Worm (Caenorhabditis elegans): ENCODE measurements around the gene srh-85.

Gene srh-85

ce11 chrV:3005964-3006363 lies 18.7 kb upstream of the srh-85 start, which contains the start of gene srw-112:
TSS of gene srw-112 (minus strand) at chrV:3006064.
- TF ChIP-seq fkh-8 (tag; optimal IDR thresholded peaks at IDR 0.05) (peak; percentile 0), nhr-237 (tag; optimal IDR thresholded peaks at IDR 0.05) (no peak)

DNA sequence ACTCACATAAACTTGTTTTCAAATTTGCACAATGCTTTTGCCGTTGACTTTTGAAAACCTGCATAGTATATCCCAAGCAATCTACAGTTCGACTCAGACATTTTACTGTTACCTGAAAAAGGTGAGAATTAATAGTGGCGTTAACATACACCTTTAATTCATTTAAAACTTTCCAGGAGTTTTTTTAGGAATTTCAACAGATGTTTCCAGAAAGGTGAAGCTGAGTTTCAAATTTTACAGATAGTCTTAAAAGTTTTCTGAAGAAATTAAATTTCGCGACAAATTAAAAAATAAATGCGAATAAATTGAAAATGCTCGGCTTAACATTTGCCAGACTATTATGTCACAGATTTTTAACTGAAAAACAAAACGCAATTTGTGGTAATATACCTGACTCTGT lies 12.4 kb upstream of the srh-85 start, which contains the start of gene srw-119:
TSS of gene srw-119 (minus strand) at position 101 of the 400 bp plus-strand sequence.
- TF ChIP-seq nhr-85 (tag), result no peak
- no peak for TF ChIP-seq nhr-71 (tag; optimal IDR thresholded peaks at IDR 0.05)
- TF ChIP-seq ets-5 (GFP tag; IDR thresholded peaks at IDR 0.05), result no peak
- TF ChIP-seq aha-1 (tag; optimal IDR thresholded peaks at IDR 0.05), result no peak
- no peak for TF ChIP-seq C04F5.9 (tag; optimal IDR thresholded peaks at IDR 0.05)
- no peak for TF ChIP-seq Y116A8C.19 (tag; optimal IDR thresholded peaks at IDR 0.05; ENCODE audit: borderline replicate concordance)
- TF ChIP-seq ceh-82 (tag; optimal IDR thresholded peaks at IDR 0.05), result no peak

DNA sequence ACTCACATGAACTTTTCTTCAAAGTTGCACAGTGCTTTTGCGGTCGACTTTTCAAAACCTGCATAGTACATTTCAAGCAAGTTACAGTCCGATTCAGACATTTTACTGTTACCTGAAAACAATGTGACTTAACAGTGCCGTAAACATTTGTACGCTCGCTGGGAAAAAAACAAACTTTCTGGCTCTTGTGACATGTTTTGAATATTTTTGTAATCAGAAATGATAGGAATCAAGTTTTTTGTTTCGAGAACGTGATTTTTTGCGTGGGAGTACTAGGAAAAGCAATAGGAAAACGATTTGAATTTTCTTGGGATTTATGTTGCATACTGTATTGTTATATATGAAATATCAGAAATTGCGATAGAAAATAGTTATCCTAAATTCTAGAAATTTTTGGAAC lies 8.8 kb upstream of the srh-85 start, which contains the start of gene srw-120:
TSS of gene srw-120 (minus strand) at position 101 of the 400 bp plus-strand sequence.
- TF ChIP-seq nhr-20 (tag; optimal IDR thresholded peaks at IDR 0.05) (no peak), ama-1 (optimal IDR thresholded peaks at IDR 0.05) (no peak), nhr-237 (tag; optimal IDR thresholded peaks at IDR 0.05) (no peak), blmp-1 (tag; optimal IDR thresholded peaks at IDR 0.05) (no peak), ztf-11 (tag; optimal IDR thresholded peaks at IDR 0.05) (no peak), lsy-2 (tag; optimal IDR thresholded peaks at IDR 0.05) (no peak), tlp-1 (tag; optimal IDR thresholded peaks at IDR 0.05) (no peak), lin-39 (tag; optimal IDR thresholded peaks at IDR 0.05) (no peak), snu-23 (GFP tag; optimal IDR thresholded peaks at IDR 0.05) (no peak), efl-1 (optimal IDR thresholded peaks at IDR 0.05) (no peak), efl-1 (GFP tag; optimal IDR thresholded peaks at IDR 0.05 in 1 of 2) (no peak), pax-3 (tag; optimal IDR thresholded peaks at IDR 0.05) (no peak), ceh-90 (tag; optimal IDR thresholded peaks at IDR 0.05) (no peak), ceh-88 (GFP tag; IDR thresholded peaks at IDR 0.05) (no peak), hlh-4 (tag; optimal IDR thresholded peaks at IDR 0.05) (no peak), grh-1 (GFP tag; IDR thresholded peaks at IDR 0.05) (no peak), nhr-19 (GFP tag; conservative IDR thresholded peaks at IDR 0.05) (no peak), lin-15B (tag; optimal IDR thresholded peaks at IDR 0.05) (no peak), fkh-8 (tag; optimal IDR thresholded peaks at IDR 0.05) (no peak)

ce11 chrV:2993816-2994215 lies 6.5 kb upstream of the srh-85 start, which contains the start of gene srw-115:
TSS of gene srw-115 (minus strand) at chrV:2993916.
- TF ChIP-seq nhr-237 (tag; optimal IDR thresholded peaks at IDR 0.05) (no peak), nhr-12 (tag; optimal IDR thresholded peaks at IDR 0.05) (no peak), egl-27 (tag; optimal IDR thresholded peaks at IDR 0.05) (no peak), nhr-11 (tag; optimal IDR thresholded peaks at IDR 0.05) (no peak), fos-1 (tag; optimal IDR thresholded peaks at IDR 0.05) (no peak), efl-3 (GFP tag; optimal IDR thresholded peaks at IDR 0.05) (no peak), dpl-1 (GFP tag; optimal IDR thresholded peaks at IDR 0.05) (no peak), nhr-47 (tag; optimal IDR thresholded peaks at IDR 0.05) (no peak), unc-62 (GFP tag; optimal IDR thresholded peaks at IDR 0.05) (no peak), nhr-76 (tag; optimal IDR thresholded peaks at IDR 0.05) (no peak), nhr-90 (tag; optimal IDR thresholded peaks at IDR 0.05; ENCODE audit: poor library complexity) (no peak), ceh-82 (tag; optimal IDR thresholded peaks at IDR 0.05) (no peak), nhr-20 (tag; optimal IDR thresholded peaks at IDR 0.05) (no peak), ceh-8 (GFP tag; optimal IDR thresholded peaks at IDR 0.05) (no peak), lin-15B (tag; optimal IDR thresholded peaks at IDR 0.05) (no peak)

ce11 chrV:2992060-2992459 lies 4.8 kb upstream of the srh-85 start:
- TF ChIP-seq egl-27 (tag; optimal IDR thresholded peaks at IDR 0.05) (no peak), hlh-17 (GFP tag; optimal IDR thresholded peaks at IDR 0.05; ENCODE audit: borderline replicate concordance) (no peak), fkh-4 (tag; optimal IDR thresholded peaks at IDR 0.05; ENCODE audit: borderline replicate concordance) (no peak), pag-3 (tag; optimal IDR thresholded peaks at IDR 0.05; ENCODE audit: borderline replicate concordance, insufficient read depth) (no peak), sox-4 (tag; optimal IDR thresholded peaks at IDR 0.05) (no peak), nhr-47 (tag; optimal IDR thresholded peaks at IDR 0.05) (no peak), zip-4 (GFP tag; optimal IDR thresholded peaks at IDR 0.05) (no peak), nhr-76 (tag; optimal IDR thresholded peaks at IDR 0.05) (no peak), mef-2 (tag; optimal IDR thresholded peaks at IDR 0.05) (no peak), jun-1 (tag; optimal IDR thresholded peaks at IDR 0.05) (no peak), sup-37 (GFP tag; optimal IDR thresholded peaks at IDR 0.05) (no peak), irx-1 (tag; optimal IDR thresholded peaks at IDR 0.05) (no peak), ceh-82 (tag; optimal IDR thresholded peaks at IDR 0.05) (no peak), tbx-2 (tag; optimal IDR thresholded peaks at IDR 0.05) (no peak)
